Worm (Caenorhabditis elegans): Measurements from ENCODE around the gene szy-20.

szy-20 gene

ce11 chrII:8945167-8945566 lies 24.0 kb downstream of the szy-20 start:
- TF ChIP-seq mdl-1 (tag; optimal IDR thresholded peaks at IDR 0.05) = no peak
- TF ChIP-seq fkh-10 (GFP tag; optimal IDR thresholded peaks at IDR 0.05) = peak; percentile 68

ce11 chrII:8940362-8940940 lies 28.7 kb downstream of the szy-20 start, which contains the start of the genes set-17 and T21B10.4:
TSS of gene set-17 (minus strand) at chrII:8940488.
TSS of gene T21B10.4 (plus strand) at chrII:8940894.
- no peak for TF ChIP-seq R02D3.7 (tag; optimal IDR thresholded peaks at IDR 0.05)
- peak; percentile 86 for TF ChIP-seq pha-4 (tag; optimal IDR thresholded peaks at IDR 0.05)
- TF ChIP-seq ceh-9 (tag; optimal IDR thresholded peaks at IDR 0.05) = no peak
- peak; percentile 61 for TF ChIP-seq elt-1 (tag; optimal IDR thresholded peaks at IDR 0.05)
- no peak for TF ChIP-seq unc-39 (tag; optimal IDR thresholded peaks at IDR 0.05)
- peak; percentile 7 for TF ChIP-seq nhr-25 (tag; optimal IDR thresholded peaks at IDR 0.05)
- TF ChIP-seq nfya-1 (tag; optimal IDR thresholded peaks at IDR 0.05; ENCODE audit: insufficient read depth) = peak; percentile 35
- TF ChIP-seq lin-15B (tag; optimal IDR thresholded peaks at IDR 0.05) = peak; percentile 29
- TF ChIP-seq fkh-2 (tag; optimal IDR thresholded peaks at IDR 0.05) = no peak
- no peak for TF ChIP-seq ZK546.5 (tag; optimal IDR thresholded peaks at IDR 0.05)

- TF ChIP-seq unc-62 (GFP tag; optimal IDR thresholded peaks at IDR 0.05) (no peak), mdl-1 (tag; optimal IDR thresholded peaks at IDR 0.05) (no peak), fkh-2 (tag; optimal IDR thresholded peaks at IDR 0.05) (no peak), nhr-28 (tag; optimal IDR thresholded peaks at IDR 0.05) (no peak), ceh-16 (tag; optimal IDR thresholded peaks at IDR 0.05) (no peak), egl-27 (tag; optimal IDR thresholded peaks at IDR 0.05) (no peak), pqm-1 (tag; optimal IDR thresholded peaks at IDR 0.05) (no peak), nhr-11 (tag; optimal IDR thresholded peaks at IDR 0.05) (no peak), eor-1 (tag; optimal IDR thresholded peaks at IDR 0.05) (no peak), ztf-4 (tag; optimal IDR thresholded peaks at IDR 0.05) (no peak), mml-1 (tag; optimal IDR thresholded peaks at IDR 0.05) (no peak), jun-1 (tag; optimal IDR thresholded peaks at IDR 0.05) (no peak), unc-39 (tag; optimal IDR thresholded peaks at IDR 0.05) (no peak), nhr-23 (tag; optimal IDR thresholded peaks at IDR 0.05) (no peak), ama-1 (optimal IDR thresholded peaks at IDR 0.05) (no peak), zag-1 (tag; optimal IDR thresholded peaks at IDR 0.05) (no peak), aly-2 (tag; optimal IDR thresholded peaks at IDR 0.05) (no peak)
Observed at ce11 chrII:8938907-8939622, 30.1 kb downstream of the szy-20 start.

ce11 chrII:8933693-8934432 lies 35.3 kb downstream of the szy-20 start, which contains the start of gene T21B10.3:
TSS of gene T21B10.3 (plus strand) at chrII:8934382.
- TF ChIP-seq ama-1 (optimal IDR thresholded peaks at IDR 0.05) = peak; percentile 96
- TF ChIP-seq R02D3.7 (tag; optimal IDR thresholded peaks at IDR 0.05) = peak; percentile 33
- TF ChIP-seq nfya-1 (tag; optimal IDR thresholded peaks at IDR 0.05; ENCODE audit: insufficient read depth) = peak; percentile 4
- TF ChIP-seq nhr-43 (tag; optimal IDR thresholded peaks at IDR 0.05; ENCODE audit: poor library complexity, severe bottlenecking) = peak; percentile 15
- peak; percentile 31 for TF ChIP-seq hmg-11 (tag; optimal IDR thresholded peaks at IDR 0.05)
- no peak for TF ChIP-seq nhr-67 (tag; optimal IDR thresholded peaks at IDR 0.05)
- TF ChIP-seq sea-2 (GFP tag; optimal IDR thresholded peaks at IDR 0.05) = no peak
- no peak for TF ChIP-seq lin-39 (tag; optimal IDR thresholded peaks at IDR 0.05)
- TF ChIP-seq ztf-4 (tag; optimal IDR thresholded peaks at IDR 0.05) = no peak
- TF ChIP-seq nhr-237 (tag; optimal IDR thresholded peaks at IDR 0.05) = no peak
- no peak for TF ChIP-seq mdl-1 (tag; optimal IDR thresholded peaks at IDR 0.05)
- TF ChIP-seq lsy-12 (tag; optimal IDR thresholded peaks at IDR 0.05) = no peak
- no peak for TF ChIP-seq nhr-25 (tag; optimal IDR thresholded peaks at IDR 0.05)
